Fruit fly (Drosophila melanogaster) whole organism, prepupa: ENCODE measurements around the gene CG14234.
A peak's percentile ranks its signal among the peaks of the same experiment; 100 is the strongest.

Experiments used
- CG11294 ChIP-seq: fragments of 200-800 bp; sonication (Bioruptor generic); IDR thresholded peaks from 2 replicates; pipeline ENCODE4 v1.3.6; 2022; ENCODE audit warnings: missing biosample characterization, missing genetic modification characterization
- CG8319 ChIP-seq: fragments of 200-800 bp; sonication (Bioruptor generic); optimal IDR thresholded peaks from 3 replicates; lab custom pipeline; 2016; ENCODE audit warnings: missing biosample characterization, missing genetic modification characterization
- Eip78C ChIP-seq: fragments of 200-800 bp; sonication (Bioruptor generic); peaks from one replicate; lab custom pipeline; 2016; ENCODE audit warnings: missing biosample characterization, missing genetic modification characterization
- Hr39 ChIP-seq: fragments of 200-800 bp; sonication (Bioruptor generic); optimal IDR thresholded peaks from 2 replicates; lab custom pipeline; 2016; ENCODE audit warnings: missing biosample characterization, missing genetic modification characterization
- Sox14 ChIP-seq: fragments of 200-800 bp; sonication (Bioruptor generic); optimal IDR thresholded peaks from 3 replicates; lab custom pipeline; 2016; ENCODE audit warnings: missing biosample characterization, missing genetic modification characterization
- Sox15 ChIP-seq: fragments of 200-800 bp; sonication (Bioruptor generic); optimal IDR thresholded peaks from 3 replicates; lab custom pipeline; 2016; ENCODE audit warnings: missing biosample characterization, missing genetic modification characterization
- fd85E ChIP-seq: fragments of 200-800 bp; sonication (Bioruptor generic); optimal IDR thresholded peaks from 3 replicates; lab custom pipeline; 2016; ENCODE audit warnings: missing biosample characterization, missing genetic modification characterization
- ss ChIP-seq, 2 experiments: fragments of 200-800 bp; sonication (Bioruptor generic); optimal IDR thresholded peaks; 2 replicates in 1 of 2; 3 replicates in 1 of 2; lab custom pipeline; 2017 to 2018; ENCODE audit warnings: mild to moderate bottlenecking in 2 of 2, missing biosample characterization in 2 of 2, missing genetic modification characterization in 2 of 2, moderate library complexity in 1 of 2
- svp ChIP-seq: fragments of 200-800 bp; sonication (Bioruptor generic); peaks from one replicate; lab custom pipeline; 2016; ENCODE audit warnings: missing biosample characterization, missing genetic modification characterization
- topi ChIP-seq: fragments of 200-800 bp; sonication (Bioruptor generic); optimal IDR thresholded peaks from 3 replicates; lab custom pipeline; 2016; ENCODE audit warnings: missing biosample characterization, missing genetic modification characterization
- vri ChIP-seq: fragments of 200-800 bp; sonication (Bioruptor generic); optimal IDR thresholded peaks from 3 replicates; lab custom pipeline; 2016; ENCODE audit warnings: missing biosample characterization, mild to moderate bottlenecking, missing genetic modification characterization

- peak; percentile 69 for TF ChIP-seq CG8319
- TF ChIP-seq Sox14 (GFP tag; lab: Kevin White, UChicago): peak; percentile 88
- peak; percentile 81 to 85 for TF ChIP-seq ss (GFP tag; optimal IDR thresholded peaks at IDR 0.05; lab: Kevin White, UChicago)
- TF ChIP-seq fd85E (GFP tag; lab: Kevin White, UChicago): peak; percentile 51
- TF ChIP-seq svp (GFP tag; lab: Kevin White, UChicago): no peak
- peak; percentile 94 for TF ChIP-seq Eip78C
- peak; percentile 72 for TF ChIP-seq CG11294 (GFP tag; lab: Robert Waterston, UW)
- peak; percentile 73 for TF ChIP-seq Sox15 (GFP tag; lab: Kevin White, UChicago)
- TF ChIP-seq Hr39 (GFP tag; lab: Kevin White, UChicago): peak; percentile 82
- TF ChIP-seq vri (GFP tag; lab: Kevin White, UChicago): no peak
- TF ChIP-seq topi (GFP tag; lab: Kevin White, UChicago): peak; percentile 90
These were observed 42.2 kb upstream of the CG14234 start, which contains the start of gene Mer for dm6 chrX:19692951-19693698.
